Fruit fly (Drosophila melanogaster) Kc167 (cell line): ENCODE measurements around the gene dy.

Experiments used
- Myc ChIP-seq: fragments of >200 bp; optimal IDR thresholded peaks from 2 replicates; lab custom pipeline; 2017; ENCODE audit warnings: missing external identifiers
- Sin3A ChIP-seq: fragments of >200 bp; optimal IDR thresholded peaks from 2 replicates; lab custom pipeline; 2018; ENCODE audit warnings: missing external identifiers
- h ChIP-seq: fragments of >200 bp; optimal IDR thresholded peaks from 3 replicates; lab custom pipeline; 2018; ENCODE audit warnings: missing external identifiers
- insv ChIP-seq: fragments of >200 bp; optimal IDR thresholded peaks from 3 replicates; lab custom pipeline; 2018; ENCODE audit warnings: missing external identifiers
- psq ChIP-seq: fragments of >200 bp; optimal IDR thresholded peaks from 2 replicates; lab custom pipeline; 2017; ENCODE audit warnings: missing external identifiers
- ttk ChIP-seq: sonication (Bioruptor generic); optimal IDR thresholded peaks from 2 replicates; lab custom pipeline; 2017; ENCODE audit warnings: missing external identifiers

dy gene

DNA sequence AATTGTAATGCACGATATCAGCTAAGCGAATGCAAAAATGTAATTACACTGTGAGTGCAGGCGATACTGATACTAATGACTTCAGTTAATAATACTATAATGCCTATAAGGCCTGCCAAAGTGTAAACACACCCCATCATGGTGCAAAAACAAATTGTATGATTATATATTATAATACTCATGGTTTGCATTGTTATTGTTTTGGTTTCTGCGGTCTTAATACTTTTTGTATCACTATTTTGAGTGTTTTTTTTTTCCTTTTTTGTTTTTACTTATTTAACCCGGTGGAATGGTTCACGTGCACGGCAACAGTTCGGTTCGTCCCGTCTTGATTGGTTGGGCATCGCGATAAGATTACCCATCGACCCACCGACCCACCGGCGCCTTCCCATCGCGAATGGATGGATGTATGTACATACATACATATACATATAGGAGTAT is 35.2 kb upstream of the dy start:
- TF ChIP-seq Sin3A (no peak), psq (no peak), ttk (no peak)

DNA sequence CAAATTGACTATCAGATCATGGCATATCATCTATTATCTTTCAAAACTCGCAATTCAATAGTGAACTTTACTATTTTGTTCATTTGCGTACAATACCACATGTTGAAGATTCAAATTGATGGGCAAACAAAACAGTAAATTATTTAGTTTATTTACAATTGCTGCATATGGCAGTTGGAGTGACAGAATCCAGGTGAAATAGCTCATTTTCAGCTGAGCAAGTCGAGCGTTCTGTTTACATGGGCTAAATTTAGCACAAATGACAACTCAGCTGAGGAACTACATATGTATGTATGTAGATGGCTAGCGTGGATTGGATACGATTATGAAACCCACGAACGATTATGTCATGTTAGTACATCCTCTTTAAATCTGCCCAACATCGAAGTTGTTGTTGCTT is 34.2 kb upstream of the dy start:
- TF ChIP-seq Myc (lab: Kevin White, UChicago) (no peak), h (lab: Kevin White, UChicago) (no peak), Sin3A (no peak), insv (lab: Kevin White, UChicago) (no peak), psq (no peak), ttk (no peak)

DNA sequence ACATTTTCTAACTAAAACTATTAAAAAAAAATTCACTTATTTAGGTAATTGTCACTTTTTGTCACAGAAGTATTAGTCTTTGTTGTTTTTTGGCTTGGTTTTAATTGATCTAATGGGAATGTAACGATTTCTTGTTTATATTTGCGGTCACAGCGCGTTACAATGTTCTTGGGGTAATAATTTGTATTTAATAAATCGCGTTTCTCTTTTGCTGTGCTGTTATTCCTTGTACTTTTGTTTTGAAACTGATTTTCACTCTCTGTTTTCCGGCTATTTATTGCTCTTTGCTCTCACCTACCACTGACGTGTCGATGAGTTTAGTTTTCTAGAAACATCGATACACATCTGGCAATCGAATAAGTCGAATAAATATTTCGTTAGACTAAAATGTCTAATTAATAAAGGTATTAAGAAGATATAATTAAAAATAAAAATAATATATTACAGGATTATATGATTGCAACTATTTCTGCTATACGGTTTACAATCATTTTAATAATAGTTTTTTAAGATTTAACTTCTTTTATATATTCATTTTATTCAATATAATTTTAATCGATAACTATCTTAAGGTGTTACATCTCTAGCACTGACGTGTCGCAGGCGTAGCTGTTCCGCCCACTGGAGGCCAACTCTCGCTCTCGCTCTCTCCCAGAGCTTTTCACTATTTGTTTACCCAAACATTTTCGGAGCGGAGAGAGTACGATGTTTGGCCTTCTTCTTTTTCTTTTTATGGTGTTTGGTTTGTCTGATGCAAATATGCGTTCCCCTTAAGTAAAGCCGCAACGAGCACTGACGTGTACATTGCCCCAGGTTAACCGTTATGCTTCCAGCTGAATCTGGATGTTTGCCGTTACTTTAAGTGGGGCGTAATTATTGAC is 28.5 kb upstream of the dy start, which contains the start of gene Hsc70-3:
TSS of gene Hsc70-3 (minus strand) at position 251 of the 881 bp plus-strand sequence.
- TF ChIP-seq insv (lab: Kevin White, UChicago) (no peak), psq (peak; percentile 95), h (lab: Kevin White, UChicago) (no peak), Sin3A (no peak)

DNA sequence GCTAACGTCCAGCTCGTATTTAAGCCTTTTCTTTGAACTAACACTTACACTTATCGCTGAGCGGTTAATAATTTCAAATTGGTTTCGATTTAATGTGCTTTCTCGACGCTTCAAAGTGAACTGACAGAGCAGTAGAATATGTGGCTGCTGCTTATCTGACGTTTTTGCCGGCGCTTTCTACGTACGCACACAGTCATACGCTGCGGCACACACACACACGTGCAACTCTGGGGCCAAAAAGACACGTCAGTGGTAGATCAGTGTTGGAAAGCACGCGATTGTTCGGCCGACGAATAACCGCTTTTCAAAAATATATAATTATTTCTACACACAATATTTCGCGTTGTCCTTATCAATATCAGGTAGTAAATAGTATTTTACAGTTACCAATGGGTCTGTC is 27.6 kb upstream of the dy start:
- no peak for TF ChIP-seq h (lab: Kevin White, UChicago)
- no peak for TF ChIP-seq psq
- TF ChIP-seq insv (lab: Kevin White, UChicago): no peak
- TF ChIP-seq Myc (lab: Kevin White, UChicago): no peak
- TF ChIP-seq Sin3A: no peak
- TF ChIP-seq ttk: no peak

DNA sequence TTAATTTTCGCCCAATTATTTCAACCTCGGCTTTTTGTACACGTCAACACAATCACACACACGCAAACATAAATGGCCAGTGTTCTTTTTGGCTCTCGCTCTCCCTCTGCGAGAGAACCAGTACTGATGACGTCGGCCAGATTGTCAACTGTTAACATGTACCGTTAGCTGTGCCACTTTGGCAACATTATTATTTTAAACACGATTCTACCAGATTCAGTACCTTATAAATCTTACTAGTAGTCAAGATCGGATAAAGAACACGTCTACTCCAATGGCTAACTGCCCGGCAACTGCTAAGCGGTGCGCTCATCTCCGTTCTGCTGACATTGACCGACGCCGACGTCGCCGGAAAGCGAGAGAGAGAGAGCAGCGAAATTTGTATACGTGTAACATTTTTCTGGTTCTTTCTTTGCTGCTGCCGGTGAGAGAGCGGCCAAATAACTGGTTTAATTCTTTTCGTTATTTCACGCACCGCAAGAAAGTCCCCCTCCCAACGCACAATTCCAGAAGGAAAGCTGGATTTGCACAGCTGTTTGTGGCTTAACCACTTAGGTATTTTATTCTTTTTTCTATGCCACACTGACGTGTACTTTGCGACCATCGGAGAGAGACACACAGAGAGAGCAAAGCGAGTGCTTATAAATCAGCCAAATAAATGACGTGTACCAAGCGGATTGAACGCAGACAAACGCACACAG is 26.6 kb upstream of the dy start:
- TF ChIP-seq Sin3A (no peak), Myc (lab: Kevin White, UChicago) (no peak)

DNA sequence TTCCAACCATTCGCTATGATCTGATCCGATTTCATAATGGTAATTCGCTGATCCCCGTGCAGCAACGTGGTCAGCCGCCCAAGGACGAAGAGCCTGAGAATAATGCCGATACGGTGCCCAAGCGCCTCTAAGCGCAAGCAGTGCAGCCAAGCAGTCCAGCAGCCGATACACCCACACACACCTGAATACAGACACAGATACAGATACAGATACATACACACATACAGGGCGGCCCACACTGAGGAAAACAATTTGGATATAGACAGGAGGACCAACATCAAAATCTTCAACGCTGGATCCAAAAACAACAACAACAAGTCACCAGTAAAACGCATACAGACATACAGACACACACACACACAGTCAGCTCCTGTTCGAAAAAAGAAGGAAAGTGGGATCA is 21.3 kb upstream of the dy start:
- no peak for TF ChIP-seq ttk
- TF ChIP-seq h (lab: Kevin White, UChicago): no peak
- TF ChIP-seq insv (lab: Kevin White, UChicago): no peak
- no peak for TF ChIP-seq psq
- TF ChIP-seq Sin3A: no peak
- TF ChIP-seq Myc (lab: Kevin White, UChicago): no peak

DNA sequence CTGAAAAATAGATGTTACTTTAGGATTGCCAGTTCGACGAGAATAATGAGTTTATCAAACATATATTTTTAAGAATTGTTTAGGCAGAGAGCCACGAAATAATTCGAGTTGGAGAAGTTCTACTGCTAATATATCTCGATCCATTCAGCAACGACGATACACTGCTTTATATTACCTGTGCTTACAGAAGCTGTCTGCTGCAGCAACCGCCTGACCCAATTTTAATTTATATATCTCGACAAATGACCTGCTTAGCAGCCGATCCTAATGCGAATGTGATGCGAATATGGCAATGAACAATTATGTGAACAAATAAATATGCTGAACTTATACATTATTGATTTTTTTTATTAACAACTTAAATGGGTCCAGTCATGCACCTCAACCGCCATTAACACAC is 19.9 kb upstream of the dy start:
- no peak for TF ChIP-seq psq
- no peak for TF ChIP-seq Myc (lab: Kevin White, UChicago)
- no peak for TF ChIP-seq insv (lab: Kevin White, UChicago)
- no peak for TF ChIP-seq h (lab: Kevin White, UChicago)
- no peak for TF ChIP-seq Sin3A
- no peak for TF ChIP-seq ttk

DNA sequence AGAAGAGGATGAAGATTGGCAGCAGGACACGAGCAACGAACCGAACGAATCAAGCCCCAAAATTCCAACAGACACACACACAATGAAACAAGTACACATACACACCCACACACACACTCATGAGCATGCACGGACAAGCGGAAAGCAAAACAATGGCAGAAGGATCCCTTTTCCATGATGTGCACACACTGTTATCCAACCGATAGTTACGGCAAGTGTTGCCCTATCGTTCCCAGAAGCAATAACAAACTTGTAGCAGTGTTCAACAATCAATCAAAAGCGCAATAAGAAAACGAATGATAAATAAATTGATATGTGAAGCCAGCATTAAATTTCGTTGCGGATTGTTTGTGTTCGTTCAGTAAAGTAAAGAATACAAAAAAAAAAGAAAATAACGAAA is 18.3 kb upstream of the dy start:
- TF ChIP-seq psq: no peak
- no peak for TF ChIP-seq ttk
- TF ChIP-seq h (lab: Kevin White, UChicago): no peak
- no peak for TF ChIP-seq insv (lab: Kevin White, UChicago)
- no peak for TF ChIP-seq Myc (lab: Kevin White, UChicago)
- TF ChIP-seq Sin3A: no peak

DNA sequence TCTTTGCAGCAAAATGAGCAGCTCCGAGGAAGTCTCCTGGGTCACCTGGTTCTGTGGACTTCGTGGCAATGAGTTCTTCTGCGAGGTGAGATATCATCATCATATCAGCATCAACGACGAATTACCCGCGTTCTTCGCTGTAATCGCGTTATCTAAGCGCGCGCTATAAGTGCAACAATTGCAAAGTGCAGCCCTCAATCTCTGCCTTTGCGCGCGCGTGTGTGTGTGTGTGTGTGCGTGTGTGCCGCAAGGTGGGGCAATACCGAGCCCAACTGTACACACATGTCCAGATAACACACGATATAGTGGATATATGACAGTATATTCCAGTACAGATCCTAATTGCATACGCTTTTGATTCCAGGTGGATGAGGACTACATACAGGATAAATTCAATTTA is 14.8 kb upstream of the dy start:
- TF ChIP-seq ttk (no peak), insv (lab: Kevin White, UChicago) (no peak), h (lab: Kevin White, UChicago) (no peak), Myc (lab: Kevin White, UChicago) (no peak), psq (no peak), Sin3A (no peak)

DNA sequence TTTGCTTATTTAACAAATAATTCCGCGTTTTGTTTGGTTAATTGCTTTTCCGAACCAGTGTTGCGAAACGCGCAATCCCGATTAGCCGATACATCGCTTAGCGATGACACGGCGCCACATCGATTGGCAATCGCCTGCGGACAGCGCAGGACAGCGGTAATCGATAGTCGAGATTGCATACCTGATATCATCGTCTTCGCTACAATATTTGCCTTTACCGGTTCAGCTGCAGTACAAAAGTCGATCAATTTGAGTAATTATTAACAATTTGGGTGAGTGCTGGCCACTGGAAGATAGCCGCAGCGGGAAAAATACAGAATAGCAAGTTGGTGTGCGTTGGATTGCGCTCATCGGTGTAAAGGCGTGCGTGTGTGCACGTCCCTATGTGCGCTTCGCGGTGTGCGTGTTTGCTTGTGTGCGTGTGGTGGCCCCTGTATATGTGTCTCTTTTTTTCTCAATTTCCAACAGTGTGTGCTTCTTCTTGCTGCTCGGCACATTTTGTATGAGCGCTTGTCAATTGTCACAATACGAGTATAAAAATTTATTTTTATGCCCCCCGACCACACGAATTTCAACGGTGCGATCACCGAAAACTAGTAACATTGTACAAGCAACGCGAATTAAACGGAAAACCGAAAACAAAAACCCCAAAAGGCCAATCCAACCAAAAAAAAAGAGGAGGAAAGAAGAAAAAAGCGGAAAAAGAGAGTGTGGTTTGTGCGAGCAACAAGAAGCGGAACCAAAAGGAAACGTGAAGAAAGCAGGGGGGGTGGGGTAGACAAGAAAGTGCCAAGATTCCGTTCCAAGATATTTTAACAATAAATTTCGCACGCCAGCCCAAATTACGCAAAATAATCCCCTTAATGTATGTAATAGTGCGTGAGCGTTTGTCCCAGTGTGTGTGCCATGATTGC is 14.1 kb upstream of the dy start, which contains the start of gene CkIIbeta:
TSS of gene CkIIbeta (plus strand) at position 119 of the 914 bp plus-strand sequence.
- no peak for TF ChIP-seq h (lab: Kevin White, UChicago)
- TF ChIP-seq ttk: no peak
- no peak for TF ChIP-seq insv (lab: Kevin White, UChicago)
- TF ChIP-seq psq: no peak
- no peak for TF ChIP-seq Sin3A
- TF ChIP-seq Myc (lab: Kevin White, UChicago): no peak

DNA sequence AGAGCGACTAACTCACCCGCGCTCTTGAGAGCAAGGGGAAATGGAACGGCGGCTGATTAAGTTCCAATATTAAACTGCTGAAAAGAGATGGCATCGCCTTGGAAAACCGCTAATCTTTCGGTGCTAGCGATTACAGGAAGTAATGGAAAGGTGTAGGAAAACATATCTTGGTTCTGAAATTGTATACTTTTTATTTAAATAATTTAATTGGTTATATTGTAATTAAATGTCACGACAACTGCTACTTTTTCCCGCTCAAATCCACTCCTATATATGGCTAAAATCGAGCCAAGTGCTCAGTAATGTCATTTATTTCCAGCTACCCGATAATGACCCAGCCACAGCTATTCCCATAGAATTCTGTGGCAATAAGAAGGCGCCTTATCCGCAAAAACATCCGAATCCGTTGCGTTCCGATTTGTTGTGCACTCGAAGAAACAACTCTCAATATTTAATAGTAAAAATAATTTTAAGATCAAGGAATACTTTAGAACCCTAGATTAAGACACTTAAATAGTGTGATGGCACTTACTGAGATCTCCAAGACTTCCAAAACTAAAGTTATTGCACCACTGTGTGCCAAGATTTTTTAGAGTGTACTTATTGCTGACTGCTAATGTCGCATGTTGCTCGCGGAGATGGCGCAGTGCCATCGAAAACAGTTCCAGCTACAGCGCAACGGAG is 9.7 kb upstream of the dy start:
- no peak for TF ChIP-seq ttk
- no peak for TF ChIP-seq h (lab: Kevin White, UChicago)
- no peak for TF ChIP-seq insv (lab: Kevin White, UChicago)
- TF ChIP-seq Sin3A: no peak
- TF ChIP-seq psq: no peak
- TF ChIP-seq Myc (lab: Kevin White, UChicago): no peak

DNA sequence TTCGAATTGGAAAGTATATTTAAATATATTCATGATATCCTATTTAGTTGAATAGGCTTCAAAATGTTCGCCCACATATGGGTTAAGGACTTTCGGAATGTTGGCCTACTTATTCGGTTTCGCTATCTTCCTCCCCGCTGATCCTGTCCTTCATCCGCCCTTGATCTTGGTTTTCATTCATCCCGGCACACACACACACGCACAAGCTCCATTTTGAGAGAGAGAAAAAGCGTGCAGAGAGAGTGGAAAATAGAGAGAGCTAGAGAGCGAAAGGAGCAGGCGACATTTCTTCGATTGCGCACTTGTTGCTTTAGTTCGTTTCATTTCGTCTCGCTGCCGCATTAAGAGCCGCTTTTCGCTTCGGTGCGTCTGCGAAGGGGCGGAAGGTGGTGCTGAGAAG is 8.5 kb upstream of the dy start, which contains the start of gene Karl:
TSS of gene Karl (plus strand) at position 301 of the 400 bp plus-strand sequence.
- TF ChIP-seq insv (lab: Kevin White, UChicago) (no peak), Sin3A (no peak), h (lab: Kevin White, UChicago) (no peak), Myc (lab: Kevin White, UChicago) (no peak), psq (no peak), ttk (no peak)
